Worm (Caenorhabditis elegans): ENCODE measurements around the gene C50E3.5.

C50E3.5 gene

ce11 chrV:7635469-7635868, 47.7 kb downstream of the C50E3.5 start, which contains the start of gene srd-29:
Gene srd-29 (plus strand): TSS chrV:7635769.
- TF ChIP-seq unc-62 (GFP tag; optimal IDR thresholded peaks at IDR 0.05) = no peak

ce11 chrV:7637801-7638200, 50.0 kb downstream of the C50E3.5 start, which contains the start of gene clec-45:
Gene clec-45 (plus strand): TSS chrV:7638101.
- TF ChIP-seq unc-62 (GFP tag; optimal IDR thresholded peaks at IDR 0.05) = no peak

ce11 chrV:7639356-7639755, 51.6 kb downstream of the C50E3.5 start:
- no peak for TF ChIP-seq unc-62 (GFP tag; optimal IDR thresholded peaks at IDR 0.05)

- no peak for TF ChIP-seq unc-62 (GFP tag; optimal IDR thresholded peaks at IDR 0.05)
Measured at ce11 chrV:7639787-7640186, 52.0 kb downstream of the C50E3.5 start, which contains the start of gene F07C4.10. Gene F07C4.10 (minus strand): TSS chrV:7639887.

ce11 chrV:7641718-7642117, 53.9 kb downstream of the C50E3.5 start:
- no peak for TF ChIP-seq unc-62 (GFP tag; optimal IDR thresholded peaks at IDR 0.05)

ce11 chrV:7643416-7643815, 55.6 kb downstream of the C50E3.5 start, which contains the start of gene F07C4.11:
Gene F07C4.11 (minus strand): TSS chrV:7643516.
- no peak for TF ChIP-seq unc-62 (GFP tag; optimal IDR thresholded peaks at IDR 0.05)

All from whole organism, dauer.